Fruit fly (Drosophila melanogaster) whole organism, embryonic: ENCODE data around the gene Osi19.

Experiments used
- Antp ChIP-seq: fragments of 200-800 bp; sonication (Bioruptor generic); optimal IDR thresholded peaks from 3 replicates; lab custom pipeline; 2016; ENCODE audit warnings: missing biosample characterization, missing genetic modification characterization
- B-H1 ChIP-seq: fragments of 200-800 bp; sonication (Bioruptor generic); IDR thresholded peaks from 3 replicates; pipeline ENCODE4 v1.3.6; 2022; ENCODE audit warnings: missing biosample characterization, missing genetic modification characterization
- Bteb2 ChIP-seq: fragments of 200-800 bp; sonication (Bioruptor generic); optimal IDR thresholded peaks from 2 replicates; lab custom pipeline; 2016; ENCODE audit warnings: missing biosample characterization, missing genetic modification characterization
- CG10543 ChIP-seq: fragments of 200-800 bp; sonication (Bioruptor generic); optimal IDR thresholded peaks from 3 replicates; lab custom pipeline; 2017; ENCODE audit warnings: missing biosample characterization, mild to moderate bottlenecking, missing genetic modification characterization, moderate library complexity
- CG10654 ChIP-seq: fragments of 200-800 bp; sonication (Bioruptor generic); optimal IDR thresholded peaks from 2 replicates; lab custom pipeline; 2016; ENCODE audit warnings: missing biosample characterization, missing genetic modification characterization
- CG10979 ChIP-seq: fragments of 200-800 bp; sonication (Bioruptor generic); optimal IDR thresholded peaks from 2 replicates; lab custom pipeline; 2018; ENCODE audit warnings: missing biosample characterization, mild to moderate bottlenecking, missing genetic modification characterization, moderate library complexity
- CG12104 ChIP-seq: fragments of 200-800 bp; sonication (Bioruptor generic); optimal IDR thresholded peaks from 3 replicates; lab custom pipeline; 2016; ENCODE audit warnings: missing biosample characterization, missing genetic modification characterization
- CG12155 ChIP-seq: fragments of 200-800 bp; sonication (Bioruptor generic); optimal IDR thresholded peaks from 3 replicates; lab custom pipeline; 2016; ENCODE audit warnings: missing biosample characterization, missing genetic modification characterization
- CG12391 ChIP-seq: fragments of 200-800 bp; sonication (Bioruptor generic); optimal IDR thresholded peaks from 3 replicates; lab custom pipeline; 2018; ENCODE audit warnings: missing biosample characterization, mild to moderate bottlenecking, missing genetic modification characterization, moderate library complexity
- CG14050 ChIP-seq: fragments of 200-800 bp; sonication (Bioruptor generic); IDR thresholded peaks from 3 replicates; pipeline ENCODE4 v1.3.6; 2022; ENCODE audit warnings: missing biosample characterization, missing genetic modification characterization
- CG15011 ChIP-seq: fragments of 200-800 bp; sonication (Bioruptor generic); optimal IDR thresholded peaks from 3 replicates; lab custom pipeline; 2018; ENCODE audit warnings: missing biosample characterization, mild to moderate bottlenecking, missing genetic modification characterization
- CG1603 ChIP-seq: fragments of 200-800 bp; sonication (Bioruptor generic); optimal IDR thresholded peaks from 2 replicates; lab custom pipeline; 2019; ENCODE audit warnings: missing biosample characterization, mild to moderate bottlenecking, missing genetic modification characterization, moderate library complexity
- CG17829 ChIP-seq: fragments of 200-800 bp; optimal IDR thresholded peaks from 2 replicates; lab custom pipeline; 2019; ENCODE audit warnings: missing biosample characterization, mild to moderate bottlenecking, missing genetic modification characterization, moderate library complexity
- CG17912 ChIP-seq: fragments of 200-800 bp; sonication (Bioruptor generic); optimal IDR thresholded peaks from 2 replicates; lab custom pipeline; 2018; ENCODE audit warnings: missing biosample characterization, mild to moderate bottlenecking, missing genetic modification characterization
- CG1832 ChIP-seq: fragments of 200-800 bp; sonication (Bioruptor generic); optimal IDR thresholded peaks from 2 replicates; lab custom pipeline; 2017; ENCODE audit warnings: missing biosample characterization, mild to moderate bottlenecking, missing genetic modification characterization, inconsistent platforms
- CG18476 ChIP-seq: fragments of 200-800 bp; sonication (Bioruptor generic); optimal IDR thresholded peaks from 2 replicates; lab custom pipeline; 2016; ENCODE audit warnings: missing biosample characterization, mild to moderate bottlenecking, missing genetic modification characterization
- CG33557 ChIP-seq: fragments of 200-800 bp; sonication (Bioruptor generic); optimal IDR thresholded peaks from 2 replicates; lab custom pipeline; 2019; ENCODE audit warnings: missing biosample characterization, mild to moderate bottlenecking, missing genetic modification characterization, moderate library complexity
- CG3838 ChIP-seq: fragments of 200-800 bp; sonication (Bioruptor generic); optimal IDR thresholded peaks from 3 replicates; lab custom pipeline; 2016; ENCODE audit warnings: missing biosample characterization, missing genetic modification characterization
- CG4328 ChIP-seq: fragments of 200-800 bp; sonication (Bioruptor generic); optimal IDR thresholded peaks from 3 replicates; lab custom pipeline; 2017; ENCODE audit warnings: missing biosample characterization, missing genetic modification reagents, missing genetic modification characterization
- CG5180 ChIP-seq: fragments of 200-800 bp; sonication (Bioruptor generic); optimal IDR thresholded peaks from 3 replicates; lab custom pipeline; 2017; ENCODE audit warnings: missing biosample characterization, missing genetic modification characterization, mild to moderate bottlenecking, moderate library complexity, missing genetic modification reagents
- CG6654 ChIP-seq: fragments of 200-800 bp; sonication (Bioruptor generic); optimal IDR thresholded peaks from 2 replicates; lab custom pipeline; 2017; ENCODE audit warnings: missing biosample characterization, mild to moderate bottlenecking, missing genetic modification characterization
- CG6689 ChIP-seq: fragments of 200-800 bp; sonication (Bioruptor generic); IDR thresholded peaks from 2 replicates; pipeline ENCODE4 v1.3.6; 2022; ENCODE audit warnings: missing biosample characterization, missing genetic modification characterization
- CG6791 ChIP-seq: fragments of 200-800 bp; sonication (Bioruptor generic); IDR thresholded peaks from 3 replicates; pipeline ENCODE4 v1.3.6; 2022; ENCODE audit warnings: missing biosample characterization, missing genetic modification characterization; ENCODE audit not compliant: partially characterized antibody
- CG7357 ChIP-seq: fragments of 200-800 bp; sonication (Bioruptor generic); IDR thresholded peaks from 3 replicates; pipeline ENCODE4 v1.3.6; 2022; ENCODE audit warnings: missing biosample characterization, missing genetic modification characterization
- CG8281 ChIP-seq: fragments of 200-800 bp; sonication (Bioruptor generic); optimal IDR thresholded peaks from 2 replicates; lab custom pipeline; 2018; ENCODE audit warnings: missing biosample characterization, mild to moderate bottlenecking, missing genetic modification characterization, moderate library complexity
- D ChIP-seq, 2 experiments: fragments of 200-800 bp in 1 of 2; fragments of >200 bp in 1 of 2; sonication (Bioruptor generic) in 1 of 2; optimal IDR thresholded peaks; 2 replicates in 1 of 2; 3 replicates in 1 of 2; lab custom pipeline; 2017; ENCODE audit warnings: mild to moderate bottlenecking in 1 of 2, missing biosample characterization in 1 of 2, missing genetic modification characterization in 1 of 2, missing genetic modification reagents in 1 of 2
- D19B ChIP-seq: fragments of 200-800 bp; sonication (Bioruptor generic); optimal IDR thresholded peaks from 2 replicates; lab custom pipeline; 2017; ENCODE audit warnings: missing biosample characterization, mild to moderate bottlenecking, missing genetic modification characterization
- Doc3 ChIP-seq: fragments of 200-800 bp; sonication (Bioruptor generic); IDR thresholded peaks from 3 replicates; pipeline ENCODE4 v1.3.6; 2022; ENCODE audit warnings: missing biosample characterization, missing genetic modification characterization; ENCODE audit not compliant: partially characterized antibody
- MBD-R2 ChIP-seq: fragments of 200-800 bp; sonication (Bioruptor generic); IDR thresholded peaks from 2 replicates; pipeline ENCODE4 v1.3.6; 2022; ENCODE audit warnings: missing biosample characterization, missing genetic modification characterization
- NC2β ChIP-seq: fragments of 200-800 bp; sonication (Bioruptor generic); optimal IDR thresholded peaks from 2 replicates; lab custom pipeline; 2016; ENCODE audit warnings: missing biosample characterization, missing genetic modification characterization
- Nf-YB ChIP-seq: fragments of 200-800 bp; sonication (Bioruptor generic); optimal IDR thresholded peaks from 3 replicates; lab custom pipeline; 2019; ENCODE audit warnings: missing biosample characterization, mild to moderate bottlenecking, missing genetic modification characterization, moderate library complexity
- Nf-YC ChIP-seq: fragments of 200-800 bp; optimal IDR thresholded peaks from 3 replicates; lab custom pipeline; 2019; ENCODE audit warnings: missing biosample characterization, mild to moderate bottlenecking, missing genetic modification characterization, moderate library complexity
- Ravus ChIP-seq: fragments of 200-800 bp; sonication (Bioruptor generic); IDR thresholded peaks from 2 replicates; pipeline ENCODE4 v1.3.6; 2022; ENCODE audit warnings: missing biosample characterization, missing genetic modification characterization
- Xbp1 ChIP-seq: fragments of 200-800 bp; sonication (Bioruptor generic); optimal IDR thresholded peaks from 3 replicates; lab custom pipeline; 2016; ENCODE audit warnings: missing biosample characterization, mild to moderate bottlenecking, missing genetic modification characterization
- Xrp1 ChIP-seq: fragments of 200-800 bp; sonication (Bioruptor generic); IDR thresholded peaks from 2 replicates; pipeline ENCODE4 v1.3.6; 2022; ENCODE audit warnings: missing biosample characterization, missing genetic modification characterization
- cad ChIP-seq: fragments of >200 bp; optimal IDR thresholded peaks from 2 replicates; lab custom pipeline; 2017; ENCODE audit warnings: missing biosample characterization, missing genetic modification characterization
- cas ChIP-seq: fragments of 200-800 bp; sonication (Bioruptor generic); IDR thresholded peaks from 2 replicates; pipeline ENCODE4 v1.3.6; 2022; ENCODE audit warnings: missing biosample characterization, missing genetic modification characterization
- crc ChIP-seq: fragments of 200-800 bp; sonication (Bioruptor generic); optimal IDR thresholded peaks from 2 replicates; lab custom pipeline; 2016; ENCODE audit warnings: missing biosample characterization, missing genetic modification characterization
- crp ChIP-seq, 2 experiments: fragments of 200-800 bp; sonication (Bioruptor generic); optimal IDR thresholded peaks; 2 replicates in 1 of 2; 3 replicates in 1 of 2; lab custom pipeline; 2017; ENCODE audit warnings: missing biosample characterization in 2 of 2, missing genetic modification characterization in 2 of 2, mild to moderate bottlenecking in 1 of 2, moderate library complexity in 1 of 2
- dimm ChIP-seq: fragments of 200-800 bp; sonication (Bioruptor generic); IDR thresholded peaks from 2 replicates; pipeline ENCODE4 v1.3.6; 2022; ENCODE audit warnings: missing biosample characterization, missing genetic modification characterization
- kah ChIP-seq: fragments of 200-800 bp; sonication (Bioruptor generic); optimal IDR thresholded peaks from 2 replicates; lab custom pipeline; 2018; ENCODE audit warnings: missing biosample characterization, mild to moderate bottlenecking, missing genetic modification characterization
- lmd ChIP-seq: fragments of 200-800 bp; sonication (Bioruptor generic); IDR thresholded peaks from 2 replicates; pipeline ENCODE4 v1.3.6; 2022; ENCODE audit warnings: missing biosample characterization, missing genetic modification characterization
- phol ChIP-seq: fragments of 200-800 bp; sonication (Bioruptor generic); optimal IDR thresholded peaks from 3 replicates; lab custom pipeline; 2018; ENCODE audit warnings: missing biosample characterization, mild to moderate bottlenecking, missing genetic modification characterization, moderate library complexity
- repo ChIP-seq: fragments of 200-800 bp; sonication (Bioruptor generic); optimal IDR thresholded peaks from 2 replicates; lab custom pipeline; 2016; ENCODE audit warnings: missing biosample characterization, missing genetic modification characterization
- sim ChIP-seq: fragments of 200-800 bp; sonication (Bioruptor generic); IDR thresholded peaks from 2 replicates; pipeline ENCODE4 v1.3.6; 2022; ENCODE audit warnings: missing biosample characterization, missing genetic modification characterization
- slp2 ChIP-seq: fragments of 200-800 bp; sonication (Bioruptor generic); optimal IDR thresholded peaks from 2 replicates; lab custom pipeline; 2016; ENCODE audit warnings: missing biosample characterization, missing genetic modification characterization
- sob ChIP-seq: fragments of 200-800 bp; sonication (Bioruptor generic); IDR thresholded peaks from 2 replicates; pipeline ENCODE4 v1.3.6; 2022; ENCODE audit warnings: missing biosample characterization, missing genetic modification characterization
- stwl ChIP-seq: fragments of 200-800 bp; sonication (Bioruptor generic); optimal IDR thresholded peaks from 3 replicates; lab custom pipeline; 2018; ENCODE audit warnings: missing biosample characterization, mild to moderate bottlenecking, missing genetic modification characterization, moderate library complexity
- toy ChIP-seq: fragments of 200-800 bp; sonication (Bioruptor generic); IDR thresholded peaks from 2 replicates; pipeline ENCODE4 v1.3.6; 2022; ENCODE audit warnings: missing biosample characterization, missing genetic modification characterization
- zfh2 ChIP-seq: fragments of 200-800 bp; sonication (Bioruptor generic); optimal IDR thresholded peaks from 2 replicates; lab custom pipeline; 2016; ENCODE audit warnings: missing biosample characterization, missing genetic modification characterization

The Osi19 gene

DNA sequence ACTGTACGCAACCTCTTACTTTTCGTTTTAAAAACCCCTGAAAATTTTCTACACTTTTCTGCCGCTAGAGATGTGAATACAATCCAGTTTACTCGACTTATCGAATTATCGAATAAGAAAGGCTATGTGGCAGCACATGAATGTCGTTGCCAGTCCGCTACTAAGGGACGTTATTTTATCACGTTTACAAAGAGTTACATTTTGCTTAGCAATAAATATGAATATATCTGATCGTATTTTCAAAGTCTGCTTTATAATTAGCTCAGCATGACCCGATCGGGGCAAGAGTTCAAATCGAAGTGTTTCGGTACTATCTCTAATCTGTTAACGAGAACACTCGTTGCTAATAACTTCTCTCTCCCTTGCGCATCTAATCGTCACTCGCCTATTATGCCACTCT is 32.9 kb downstream of the Osi19 start, which contains the start of gene CG42724 (continued):
- TF ChIP-seq CG1603 (tag; lab: Kevin White, UChicago) (peak; percentile 91), CG6654 (GFP tag; lab: Kevin White, UChicago) (no peak), CG10654 (no peak), kah (GFP tag; lab: Kevin White, UChicago) (no peak), B-H1 (GFP tag; lab: Robert Waterston, UW) (peak; percentile 15; the same call in 1 of the 3 replicates), Xrp1 (peak; percentile 64), CG8281 (tag; lab: Kevin White, UChicago) (no peak), CG5180 (no peak), CG6791 (0 out of 3 replicates have a peak, but pooled peaks have one; percentile 43), CG17829 (no peak), CG12391 (tag; lab: Kevin White, UChicago) (no peak), CG4328 (GFP tag; lab: Kevin White, UChicago) (no peak), dimm (GFP tag; lab: Robert Waterston, UW) (no peak), cad (GFP tag; lab: Kevin White, UChicago) (no peak), cas (GFP tag; lab: Robert Waterston, UW) (no peak), Doc3 (peak; percentile 17; the same call in 1 of the 3 replicates), stwl (peak; percentile 57), D19B (GFP tag; lab: Kevin White, UChicago) (no peak), repo (GFP tag; lab: Kevin White, UChicago) (peak; percentile 61), CG10543 (GFP tag; lab: Kevin White, UChicago) (no peak), lmd (GFP tag; lab: Robert Waterston, UW) (peak; percentile 55), zfh2 (GFP tag; lab: Kevin White, UChicago) (peak; percentile 79), Xbp1 (GFP tag; lab: Kevin White, UChicago) (peak; percentile 67), Nf-YC (no peak), Antp (peak; percentile 78), Ravus (GFP tag; lab: Robert Waterston, UW) (no peak), sim (GFP tag; lab: Robert Waterston, UW) (0 out of 2 replicates have a peak, but pooled peaks have one; percentile 18), slp2 (GFP tag; lab: Kevin White, UChicago) (peak; percentile 39), phol (tag; lab: Kevin White, UChicago) (peak; percentile 54), Bteb2 (GFP tag; lab: Kevin White, UChicago) (peak; percentile 68), sob (GFP tag; lab: Robert Waterston, UW) (peak; percentile 45), CG12155 (GFP tag; lab: Kevin White, UChicago) (peak; percentile 100), CG3838 (no peak), NC2β (GFP tag; lab: Kevin White, UChicago) (peak; percentile 73), CG1832 (GFP tag; lab: Kevin White, UChicago) (no peak), MBD-R2 (GFP tag; lab: Robert Waterston, UW) (peak; percentile 73), D (optimal IDR thresholded peaks at IDR 0.05; lab: Kevin White, UChicago) (peak; percentile 72), D (GFP tag; optimal IDR thresholded peaks at IDR 0.05; lab: Kevin White, UChicago) (no peak), CG6689 (GFP tag; lab: Robert Waterston, UW) (peak; percentile 39), CG15011 (no peak), crp (GFP tag; optimal IDR thresholded peaks at IDR 0.05; lab: Kevin White, UChicago) (no peak), CG7357 (GFP tag; lab: Robert Waterston, UW) (no peak), CG12104 (no peak), Nf-YB (GFP tag; lab: Kevin White, UChicago) (no peak), crc (GFP tag; lab: Kevin White, UChicago) (peak; percentile 46), CG33557 (GFP tag; lab: Kevin White, UChicago) (no peak), toy (no peak), CG10979 (tag; lab: Kevin White, UChicago) (no peak), CG17912 (GFP tag; lab: Kevin White, UChicago) (no peak), CG18476 (GFP tag; lab: Kevin White, UChicago) (no peak), CG14050 (GFP tag; lab: Robert Waterston, UW) (peak; percentile 55; the same call in 1 of the 3 replicates)
